Fruit fly (Drosophila melanogaster) whole organism: ENCODE results near the gene CG9213.

Experiments
- CG8478 ChIP-seq: fragments of >200 bp; optimal IDR thresholded peaks from 2 replicates; lab custom pipeline; 2018; ENCODE audit warnings: inconsistent platforms
- Dll ChIP-seq: fragments of >200 bp; optimal IDR thresholded peaks from 2 replicates; lab custom pipeline; 2017
- EcR ChIP-seq, 2 experiments: fragments of >200 bp; optimal IDR thresholded peaks; 2 replicates each; lab custom pipeline; 2017; ENCODE audit warnings: missing biosample characterization in 2 of 2, missing genetic modification characterization in 2 of 2, missing genetic modification reagents in 2 of 2
- pan ChIP-seq: fragments of >200 bp; optimal IDR thresholded peaks from 2 replicates; lab custom pipeline; 2017
- psq ChIP-seq: fragments of >200 bp; optimal IDR thresholded peaks from 2 replicates; lab custom pipeline; 2017
- usp ChIP-seq: fragments of >200 bp; optimal IDR thresholded peaks from 2 replicates; lab custom pipeline; 2017; ENCODE audit warnings: missing biosample characterization, missing genetic modification characterization, mixed read lengths

- no peak for TF ChIP-seq usp (GFP tag; lab: Kevin White, UChicago)
- TF ChIP-seq psq (lab: Kevin White, UChicago): no peak
- TF ChIP-seq pan: no peak
- TF ChIP-seq EcR (GFP tag; optimal IDR thresholded peaks at IDR 0.05; lab: Kevin White, UChicago): no peak
- TF ChIP-seq CG8478: no peak
- TF ChIP-seq Dll (lab: Kevin White, UChicago): no peak
Observed at dm6 chrX:15618953-15619630, 44.8 kb upstream of the CG9213 start.
